Worm (Caenorhabditis elegans) whole organism, midembryonic: Measurements from ENCODE around the gene T23F2.5.

Source experiments
- T22C8.4 ChIP-seq: fragments of 200-800 bp; sonication (Bioruptor generic); IDR thresholded peaks from 2 replicates; pipeline ENCODE4 v1.3.6; 2022; ENCODE audit warnings: missing genetic modification characterization, missing compliant biosample characterization
- flt-1 ChIP-seq: fragments of 200-800 bp; sonication (Bioruptor generic); IDR thresholded peaks from 2 replicates; pipeline ENCODE4 v1.3.6; 2022; ENCODE audit warnings: missing genetic modification characterization, missing compliant biosample characterization
- klf-2 ChIP-seq: fragments of 200-800 bp; sonication (Bioruptor generic); conservative IDR thresholded peaks from 2 replicates; pipeline ENCODE4 v1.3.6; 2022; ENCODE audit warnings: missing genetic modification reagents, missing genetic modification characterization, missing compliant biosample characterization
- med-1 ChIP-seq: sonication (generic microtip); optimal IDR thresholded peaks from 2 replicates; lab custom pipeline; 2017; ENCODE audit warnings: missing genetic modification characterization, mild to moderate bottlenecking, missing compliant biosample characterization, antibody characterized with exemption, missing genetic modification reagents; ENCODE audit not compliant: insufficient read depth
- ref-1 ChIP-seq: fragments of 200-800 bp; sonication (Bioruptor generic); conservative IDR thresholded peaks from 2 replicates; pipeline ENCODE4 v1.3.6; 2022; ENCODE audit warnings: missing genetic modification reagents, missing genetic modification characterization, missing compliant biosample characterization
- tab-1 ChIP-seq: fragments of 200-800 bp; sonication (Bioruptor generic); IDR thresholded peaks from 2 replicates; pipeline ENCODE4 v1.3.6; 2022; ENCODE audit warnings: missing genetic modification characterization, missing compliant biosample characterization
- ztf-23 ChIP-seq: fragments of 200-800 bp; sonication (Bioruptor generic); IDR thresholded peaks from 2 replicates; pipeline ENCODE4 v1.3.6; 2022; ENCODE audit warnings: missing genetic modification reagents, missing genetic modification characterization, missing compliant biosample characterization

ce11 chrX:5478875-5479274 is 38.1 kb downstream of the T23F2.5 start:
- TF ChIP-seq T22C8.4 (no peak), ref-1 (GFP tag; lab: Robert Waterston, UW) (no peak), flt-1 (GFP tag; lab: Robert Waterston, UW) (no peak), klf-2 (GFP tag; lab: Robert Waterston, UW) (no peak), ztf-23 (no peak), tab-1 (no peak), med-1 (GFP tag; lab: Kevin White, UChicago) (no peak)
